Worm (Caenorhabditis elegans) whole organism, L4/young adult: Measurements from ENCODE around the gene rga-1.

Experiments used
- W03F9.2 ChIP-seq: fragments of 150-350 bp; optimal IDR thresholded peaks from 2 replicates; lab custom pipeline; 2014; ENCODE audit warnings: missing biosample characterization, missing genetic modification characterization
- dao-5 ChIP-seq: sonication (generic microtip); optimal IDR thresholded peaks from 2 replicates; lab custom pipeline; 2016; ENCODE audit warnings: missing genotype, missing genetic modification characterization, moderate library complexity, missing compliant biosample characterization

- no peak for TF ChIP-seq W03F9.2 (tag; lab: Kevin White, UChicago)
- TF ChIP-seq dao-5 (tag; lab: Kevin White, UChicago) = no peak
Measured at ce11 chrII:11455715-11456114, 9.0 kb upstream of the rga-1 start.
